Fruit fly (Drosophila melanogaster) whole organism, pupa: ENCODE data around the gene CG32448.

Source experiments
- CG10348 ChIP-seq: fragments of 200-800 bp; sonication (Bioruptor generic); IDR thresholded peaks from 2 replicates; pipeline ENCODE4 v1.3.6; 2022; ENCODE audit warnings: missing biosample characterization, missing genetic modification characterization
- CG12605 ChIP-seq: fragments of 200-800 bp; sonication (Bioruptor generic); IDR thresholded peaks from 2 replicates; pipeline ENCODE4 v1.3.6; 2022; ENCODE audit warnings: missing biosample characterization, missing genetic modification characterization
- CG14655 ChIP-seq: fragments of 200-800 bp; sonication (Bioruptor generic); optimal IDR thresholded peaks from 3 replicates; lab custom pipeline; 2017; ENCODE audit warnings: mild to moderate bottlenecking, missing biosample characterization, missing genetic modification reagents, missing genetic modification characterization
- CG15710 ChIP-seq: fragments of 200-800 bp; sonication (Bioruptor generic); optimal IDR thresholded peaks from 2 replicates; lab custom pipeline; 2018; ENCODE audit warnings: missing biosample characterization, mild to moderate bottlenecking, missing genetic modification characterization, moderate library complexity
- CG32121 ChIP-seq: fragments of 200-800 bp; sonication (Bioruptor generic); IDR thresholded peaks from 2 replicates; pipeline ENCODE4 v1.3.6; 2022; ENCODE audit warnings: missing biosample characterization, missing genetic modification characterization
- CG34367 ChIP-seq: fragments of 200-800 bp; sonication (Bioruptor generic); optimal IDR thresholded peaks from 2 replicates; lab custom pipeline; 2018; ENCODE audit warnings: missing biosample characterization, mild to moderate bottlenecking, missing genetic modification characterization
- D1 ChIP-seq: fragments of 200-800 bp; sonication (Bioruptor generic); optimal IDR thresholded peaks from 2 replicates; lab custom pipeline; 2018; ENCODE audit warnings: missing biosample characterization, mild to moderate bottlenecking, missing genetic modification characterization, moderate library complexity
- EcR ChIP-seq: fragments of 200-800 bp; sonication (Bioruptor generic); optimal IDR thresholded peaks from 3 replicates; lab custom pipeline; 2019; ENCODE audit warnings: missing biosample characterization, missing genetic modification characterization, mild to moderate bottlenecking, moderate library complexity, missing genetic modification reagents
- gl ChIP-seq: fragments of 200-800 bp; sonication (Bioruptor generic); optimal IDR thresholded peaks from 2 replicates; lab custom pipeline; 2018; ENCODE audit warnings: missing biosample characterization, mild to moderate bottlenecking, missing genetic modification characterization
- rn ChIP-seq: fragments of 200-800 bp; sonication (Bioruptor generic); IDR thresholded peaks from 2 replicates; pipeline ENCODE4 v1.3.6; 2022; ENCODE audit warnings: missing biosample characterization, missing genetic modification characterization

DNA sequence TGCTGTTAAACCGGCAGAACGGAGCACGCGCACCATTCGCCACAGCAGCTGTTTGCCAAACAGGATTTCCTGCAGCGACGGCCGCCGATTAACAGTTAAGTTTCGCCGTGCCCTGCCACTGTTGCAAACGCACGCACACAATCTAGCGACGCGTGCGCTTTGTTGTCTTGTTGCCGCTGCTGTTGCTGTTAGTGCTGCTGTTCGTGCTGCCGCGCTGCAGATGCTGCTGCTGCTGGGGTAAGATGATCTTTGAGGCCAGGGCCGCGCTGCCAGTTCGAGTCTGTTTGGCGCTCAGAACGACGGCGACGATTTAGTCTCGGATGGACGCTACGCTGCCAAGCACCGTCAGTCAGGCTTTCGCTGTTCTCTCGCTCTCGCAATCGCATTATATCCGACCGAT is 19.7 kb downstream of the CG32448 start, which contains the start of gene eg:
- TF ChIP-seq CG15710 (no peak), D1 (no peak), gl (tag; lab: Kevin White, UChicago) (no peak), rn (GFP tag; lab: Robert Waterston, UW) (no peak), CG32121 (no peak), CG14655 (no peak), EcR (GFP tag; lab: Kevin White, UChicago) (no peak), CG10348 (no peak), CG34367 (tag; lab: Kevin White, UChicago) (no peak), CG12605 (GFP tag; lab: Robert Waterston, UW) (no peak)
